Fruit fly (Drosophila melanogaster): ENCODE results near the gene Rcd7.

The Rcd7 gene

dm6 chr3L:19585979-19586378, 41.1 kb downstream of the Rcd7 start, which contains the start of the genes CG9231 and CG9330 (continued):
- TF ChIP-seq CG10959 (GFP tag; IDR thresholded peaks at IDR 0.05) (no peak), Hsf (GFP tag; optimal IDR thresholded peaks at IDR 0.05) (peak; percentile 24), CG42726 (GFP tag; IDR thresholded peaks at IDR 0.05; ENCODE audit: partially characterized antibody) (no peak), org-1 (GFP tag; optimal IDR thresholded peaks at IDR 0.05) (no peak), CG2889 (GFP tag; IDR thresholded peaks at IDR 0.05) (no peak), salm (tag; optimal IDR thresholded peaks at IDR 0.05) (no peak), HLH3B (GFP tag; IDR thresholded peaks at IDR 0.05) (no peak), zf30C (GFP tag; optimal IDR thresholded peaks at IDR 0.05) (no peak), CG3838 (GFP tag; optimal IDR thresholded peaks at IDR 0.05) (no peak), Doc2 (GFP tag; IDR thresholded peaks at IDR 0.05) (no peak), onecut (GFP tag; IDR thresholded peaks at IDR 0.05) (peak; percentile 37; the same call in 1 of the 2 replicates), HHEX (GFP tag; optimal IDR thresholded peaks at IDR 0.05) (no peak), CG12104 (GFP tag; optimal IDR thresholded peaks at IDR 0.05) (no peak), CG3281 (GFP tag; optimal IDR thresholded peaks at IDR 0.05) (no peak), slp2 (GFP tag; optimal IDR thresholded peaks at IDR 0.05) (no peak), CG4730 (GFP tag; IDR thresholded peaks at IDR 0.05) (no peak), Fer3 (tag; optimal IDR thresholded peaks at IDR 0.05) (no peak), CG15073 (GFP tag; optimal IDR thresholded peaks at IDR 0.05) (no peak), CG1792 (GFP tag; optimal IDR thresholded peaks at IDR 0.05) (no peak), CG10565 (GFP tag; optimal IDR thresholded peaks at IDR 0.05) (no peak), CG30403 (GFP tag; optimal IDR thresholded peaks at IDR 0.05) (peak; percentile 61), chif (GFP tag; optimal IDR thresholded peaks at IDR 0.05) (no peak), Meics (GFP tag; optimal IDR thresholded peaks at IDR 0.05) (peak; percentile 11), cwo (GFP tag; optimal IDR thresholded peaks at IDR 0.05) (no peak), ATbp (GFP tag; optimal IDR thresholded peaks at IDR 0.05) (no peak), Eip74EF (GFP tag; optimal IDR thresholded peaks at IDR 0.05) (peak in 1 of 2 experiments; percentile 41), CG8089 (GFP tag; optimal IDR thresholded peaks at IDR 0.05) (no peak), bab2 (GFP tag; optimal IDR thresholded peaks at IDR 0.05) (no peak), Taf1 (GFP tag; IDR thresholded peaks at IDR 0.05) (no peak), ara (GFP tag; IDR thresholded peaks at IDR 0.05) (no peak), ap (GFP tag; IDR thresholded peaks at IDR 0.05) (no peak), CG4282 (GFP tag; optimal IDR thresholded peaks at IDR 0.05) (no peak), Asciz (GFP tag; optimal IDR thresholded peaks at IDR 0.05) (peak; percentile 10), CG31224 (GFP tag; IDR thresholded peaks at IDR 0.05) (no peak), Drgx (GFP tag; IDR thresholded peaks at IDR 0.05) (no peak), CG17385 (GFP tag; optimal IDR thresholded peaks at IDR 0.05) (no peak), knrl (GFP tag; IDR thresholded peaks at IDR 0.05; ENCODE audit: partially characterized antibody) (0 out of 3 replicates have a peak, but pooled peaks have one; percentile 32), nau (GFP tag; optimal IDR thresholded peaks at IDR 0.05) (no peak), CG3995 (GFP tag; optimal IDR thresholded peaks at IDR 0.05) (peak; percentile 91), MBD-R2 (GFP tag; IDR thresholded peaks at IDR 0.05) (peak; percentile 60), CG7745 (tag; optimal IDR thresholded peaks at IDR 0.05) (no peak), sisA (GFP tag; IDR thresholded peaks at IDR 0.05) (no peak), sens (GFP tag) (peak; percentile 89), fd102C (GFP tag; optimal IDR thresholded peaks at IDR 0.05) (no peak), pita (GFP tag; optimal IDR thresholded peaks at IDR 0.05) (no peak), ftz-f1 (GFP tag; optimal IDR thresholded peaks at IDR 0.05) (peak; percentile 57), rib (GFP tag; IDR thresholded peaks at IDR 0.05) (no peak), CG6683 (GFP tag; optimal IDR thresholded peaks at IDR 0.05) (no peak), CG12391 (tag; optimal IDR thresholded peaks at IDR 0.05) (peak; percentile 82), zen2 (GFP tag; IDR thresholded peaks at IDR 0.05; ENCODE audit: partially characterized antibody) (no peak), CG7372 (GFP tag; IDR thresholded peaks at IDR 0.05) (no peak), CG7839 (tag; optimal IDR thresholded peaks at IDR 0.05) (peak; percentile 2)

Measured in whole organism, embryonic.